Worm (Caenorhabditis elegans) whole organism, young adult: Measurements from ENCODE around the gene ZK673.4.
"Not testable (repeated sequence)": the region's sequence is repeated elsewhere in the genome, so short reads cannot be mapped to it uniquely, and the experiment has no call there.

Experiments
- B0019.2 ChIP-seq: fragments of 200-800 bp; sonication (Bioruptor generic); conservative IDR thresholded peaks from 2 replicates; pipeline ENCODE4 v1.3.6; 2022; ENCODE audit warnings: missing genetic modification reagents, missing genetic modification characterization, missing compliant biosample characterization
- B0336.3 ChIP-seq: fragments of 200-800 bp; sonication (Bioruptor generic); IDR thresholded peaks from 2 replicates; pipeline ENCODE4 v1.3.6; 2022; ENCODE audit warnings: missing genetic modification characterization, missing compliant biosample characterization
- C06A6.2 ChIP-seq: fragments of 200-800 bp; sonication (Bioruptor generic); conservative IDR thresholded peaks from 2 replicates; pipeline ENCODE4 v1.3.6; 2022; ENCODE audit warnings: missing genetic modification characterization, missing compliant biosample characterization
- Y56A3A.18 ChIP-seq: fragments of 200-800 bp; sonication (Bioruptor generic); IDR thresholded peaks from 2 replicates; pipeline ENCODE4 v1.3.6; 2022; ENCODE audit warnings: missing genetic modification reagents, missing genetic modification characterization, missing compliant biosample characterization
- akir-1 ChIP-seq: fragments of 200-800 bp; sonication (Bioruptor generic); optimal IDR thresholded peaks from 2 replicates; lab custom pipeline; 2018; ENCODE audit warnings: mild to moderate bottlenecking, missing genetic modification characterization, moderate library complexity, missing compliant biosample characterization
- athp-1 ChIP-seq: sonication (generic microtip); optimal IDR thresholded peaks from 2 replicates; lab custom pipeline; 2017; ENCODE audit warnings: mild to moderate bottlenecking, missing genetic modification characterization, missing compliant biosample characterization
- attf-5 ChIP-seq: fragments of 200-800 bp; sonication (Bioruptor generic); optimal IDR thresholded peaks from 2 replicates; lab custom pipeline; 2018; ENCODE audit warnings: mild to moderate bottlenecking, missing genetic modification characterization, missing compliant biosample characterization
- cebp-1 ChIP-seq, 2 experiments: fragments of 200-800 bp in 1 of 2; sonication (Bioruptor generic) in 1 of 2; sonication (generic microtip) in 1 of 2; IDR thresholded peaks in 1 of 2; optimal IDR thresholded peaks in 1 of 2; 2 replicates each; pipeline versions ENCODE4 v1.3.6 to Lab custom; 2017 to 2022; ENCODE audit warnings: missing compliant biosample characterization in 2 of 2, missing genetic modification characterization in 2 of 2, mild to moderate bottlenecking in 1 of 2, missing genetic modification reagents in 1 of 2, moderate library complexity in 1 of 2
- cebp-2 ChIP-seq: fragments of 200-800 bp; sonication (Bioruptor generic); IDR thresholded peaks from 2 replicates; pipeline ENCODE4 v1.3.6; 2022; ENCODE audit warnings: missing genetic modification characterization, missing compliant biosample characterization
- ceh-100 ChIP-seq: fragments of 200-800 bp; sonication (Bioruptor generic); IDR thresholded peaks from 2 replicates; pipeline ENCODE4 v1.3.6; 2022; ENCODE audit warnings: missing genetic modification reagents, missing genetic modification characterization, missing compliant biosample characterization
- chd-7 ChIP-seq: sonication (generic microtip); optimal IDR thresholded peaks from 2 replicates; lab custom pipeline; 2016; ENCODE audit warnings: mild to moderate bottlenecking, missing genetic modification characterization, moderate library complexity, missing compliant biosample characterization
- die-1 ChIP-seq: sonication (generic microtip); optimal IDR thresholded peaks from 2 replicates; lab custom pipeline; 2016; ENCODE audit warnings: missing genotype, mild to moderate bottlenecking, missing genetic modification characterization, missing compliant biosample characterization
- dox-1 ChIP-seq: fragments of 200-800 bp; sonication (Bioruptor generic); IDR thresholded peaks from 2 replicates; pipeline ENCODE4 v1.3.6; 2022; ENCODE audit warnings: missing genetic modification reagents, missing genetic modification characterization, missing compliant biosample characterization
- efl-1 ChIP-seq: fragments of 150-350 bp; optimal IDR thresholded peaks from 2 replicates; lab custom pipeline; 2014; ENCODE audit warnings: missing biosample characterization, missing genetic modification reagents, missing genetic modification characterization
- egl-18 ChIP-seq: fragments of 200-800 bp; sonication (Bioruptor generic); IDR thresholded peaks from 2 replicates; pipeline ENCODE4 v1.3.6; 2022; ENCODE audit warnings: missing genetic modification reagents, missing genetic modification characterization, missing compliant biosample characterization
- egrh-3 ChIP-seq: fragments of 200-800 bp; sonication (Bioruptor generic); IDR thresholded peaks from 2 replicates; pipeline ENCODE4 v1.3.6; 2022; ENCODE audit warnings: missing genetic modification reagents, missing genetic modification characterization, missing compliant biosample characterization
- fkh-3 ChIP-seq: sonication (generic microtip); optimal IDR thresholded peaks from 2 replicates; lab custom pipeline; 2016; ENCODE audit warnings: mild to moderate bottlenecking, missing genetic modification characterization, missing compliant biosample characterization
- hmg-1.2 ChIP-seq: fragments of 200-800 bp; sonication (Bioruptor generic); IDR thresholded peaks from 2 replicates; pipeline ENCODE4 v1.3.6; 2022; ENCODE audit warnings: missing genetic modification reagents, missing genetic modification characterization, missing compliant biosample characterization
- let-526 ChIP-seq: fragments of 200-800 bp; sonication (Bioruptor generic); IDR thresholded peaks from 2 replicates; pipeline ENCODE4 v1.3.6; 2022; ENCODE audit warnings: missing genetic modification reagents, missing genetic modification characterization, missing compliant biosample characterization
- lin-26 ChIP-seq: fragments of 200-800 bp; sonication (Bioruptor generic); IDR thresholded peaks from 2 replicates; pipeline ENCODE4 v1.3.6; 2022; ENCODE audit warnings: missing genetic modification reagents, missing genetic modification characterization, missing compliant biosample characterization
- lin-35 ChIP-seq, 3 experiments: fragments of 150-350 bp in 2 of 3; sonication (generic microtip) in 1 of 3; optimal IDR thresholded peaks; 2 replicates each; lab custom pipeline; 2014 to 2018; ENCODE audit warnings: missing biosample characterization in 3 of 3, missing genetic modification characterization in 3 of 3, missing genetic modification reagents in 3 of 3
- lin-40 ChIP-seq: sonication (generic microtip); optimal IDR thresholded peaks from 2 replicates; lab custom pipeline; 2016; ENCODE audit warnings: missing genetic modification characterization, mild to moderate bottlenecking, missing compliant biosample characterization, missing genotype, missing genetic modification reagents
- lsl-1 ChIP-seq: fragments of 200-800 bp; sonication (Bioruptor generic); optimal IDR thresholded peaks from 2 replicates; lab custom pipeline; 2018; ENCODE audit warnings: mild to moderate bottlenecking, missing genetic modification characterization, moderate library complexity, missing compliant biosample characterization
- madf-10 ChIP-seq: sonication (generic microtip); optimal IDR thresholded peaks from 2 replicates; lab custom pipeline; 2016; ENCODE audit warnings: mild to moderate bottlenecking, missing genetic modification characterization, missing compliant biosample characterization
- madf-6 ChIP-seq: fragments of 200-800 bp; sonication (Bioruptor generic); IDR thresholded peaks from 2 replicates; pipeline ENCODE4 v1.3.6; 2022; ENCODE audit warnings: missing genetic modification reagents, missing genetic modification characterization, missing compliant biosample characterization
- madf-8 ChIP-seq: fragments of 200-800 bp; sonication (Bioruptor generic); conservative IDR thresholded peaks from 2 replicates; pipeline ENCODE4 v1.3.6; 2022; ENCODE audit warnings: missing genetic modification reagents, missing genetic modification characterization, missing compliant biosample characterization
- mcd-1 ChIP-seq: fragments of 200-800 bp; sonication (Bioruptor generic); IDR thresholded peaks from 2 replicates; pipeline ENCODE4 v1.3.6; 2022; ENCODE audit warnings: missing genetic modification reagents, missing genetic modification characterization, missing compliant biosample characterization
- nfyb-1 ChIP-seq: fragments of 200-800 bp; sonication (Bioruptor generic); IDR thresholded peaks from 2 replicates; pipeline ENCODE4 v1.3.6; 2022; ENCODE audit warnings: missing genetic modification reagents, missing genetic modification characterization, missing compliant biosample characterization
- nhr-27 ChIP-seq: fragments of 200-800 bp; sonication (Bioruptor generic); optimal IDR thresholded peaks from 2 replicates; lab custom pipeline; 2018; ENCODE audit warnings: mild to moderate bottlenecking, missing genetic modification characterization, moderate library complexity, missing compliant biosample characterization
- nhr-80 ChIP-seq: sonication (generic microtip); optimal IDR thresholded peaks from 2 replicates; lab custom pipeline; 2016; ENCODE audit warnings: missing genetic modification characterization, missing compliant biosample characterization
- rcor-1 ChIP-seq: fragments of 200-800 bp; sonication (Bioruptor generic); IDR thresholded peaks from 2 replicates; pipeline ENCODE4 v1.3.6; 2022; ENCODE audit warnings: missing genetic modification reagents, missing genetic modification characterization, missing compliant biosample characterization
- repo-1 ChIP-seq: sonication (generic microtip); optimal IDR thresholded peaks from 2 replicates; lab custom pipeline; 2017; ENCODE audit warnings: mild to moderate bottlenecking, missing genetic modification characterization, missing compliant biosample characterization
- sea-2 ChIP-seq: fragments of 200-800 bp; sonication (Bioruptor generic); IDR thresholded peaks from 2 replicates; pipeline ENCODE4 v1.3.6; 2022; ENCODE audit warnings: missing genetic modification characterization, missing compliant biosample characterization
- snpc-3.4 ChIP-seq: sonication (generic microtip); optimal IDR thresholded peaks from 2 replicates; lab custom pipeline; 2017; ENCODE audit warnings: missing genetic modification characterization, mild to moderate bottlenecking, missing compliant biosample characterization, antibody characterized with exemption, moderate library complexity, missing genotype, missing genetic modification reagents
- somi-1 ChIP-seq: fragments of 200-800 bp; sonication (Bioruptor generic); optimal IDR thresholded peaks from 2 replicates; lab custom pipeline; 2018; ENCODE audit warnings: mild to moderate bottlenecking, missing genetic modification characterization, missing compliant biosample characterization
- tlf-1 ChIP-seq: fragments of 200-800 bp; sonication (Bioruptor generic); optimal IDR thresholded peaks from 2 replicates; lab custom pipeline; 2018; ENCODE audit warnings: mild to moderate bottlenecking, missing genetic modification characterization, missing compliant biosample characterization
- xnd-1 ChIP-seq: sonication (generic microtip); optimal IDR thresholded peaks from 2 replicates; lab custom pipeline; 2016; ENCODE audit warnings: missing genotype, missing genetic modification reagents, missing genetic modification characterization, missing compliant biosample characterization
- zim-3 ChIP-seq: sonication (generic microtip); optimal IDR thresholded peaks from 2 replicates; lab custom pipeline; 2017; ENCODE audit warnings: mild to moderate bottlenecking, missing genetic modification characterization, moderate library complexity, missing compliant biosample characterization
- ztf-22 ChIP-seq: fragments of 200-800 bp; sonication (Bioruptor generic); optimal IDR thresholded peaks from 2 replicates; lab custom pipeline; 2018; ENCODE audit warnings: mild to moderate bottlenecking, missing genetic modification characterization, moderate library complexity, missing compliant biosample characterization

ZK673.4 gene

DNA sequence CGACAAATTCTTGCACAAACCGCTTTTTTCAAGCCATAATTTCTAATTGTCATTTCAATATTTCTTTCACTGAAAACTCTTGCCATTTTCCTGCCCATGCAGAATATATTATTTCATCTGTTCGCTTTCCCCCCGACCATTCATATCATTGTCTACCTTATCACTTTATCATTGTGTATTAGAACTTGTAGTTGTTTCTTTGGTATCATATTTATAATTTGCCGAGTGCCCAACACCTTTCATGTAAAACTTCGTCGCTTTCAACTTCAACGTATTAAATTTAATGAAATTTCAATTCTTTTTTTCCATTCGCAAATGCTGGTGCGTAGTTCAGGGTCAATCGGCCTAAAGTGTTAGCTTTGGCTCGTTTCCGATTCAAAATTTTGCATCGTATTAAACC, 9.9 kb upstream of the ZK673.4 start, which contains the start of gene ZK673.1:
ZK673.1 (plus strand) TSS at position 301 of the 400 bp plus-strand sequence.
- TF ChIP-seq attf-5 (GFP tag; lab: Kevin White, UChicago); nhr-27 (tag; lab: Kevin White, UChicago); lin-35 (GFP tag; optimal IDR thresholded peaks at IDR 0.05; lab: Kevin White, UChicago): not testable (repeated sequence)
- TF ChIP-seq, all 124 proteins: peak for 0; not testable (repeated sequence) for 124

DNA sequence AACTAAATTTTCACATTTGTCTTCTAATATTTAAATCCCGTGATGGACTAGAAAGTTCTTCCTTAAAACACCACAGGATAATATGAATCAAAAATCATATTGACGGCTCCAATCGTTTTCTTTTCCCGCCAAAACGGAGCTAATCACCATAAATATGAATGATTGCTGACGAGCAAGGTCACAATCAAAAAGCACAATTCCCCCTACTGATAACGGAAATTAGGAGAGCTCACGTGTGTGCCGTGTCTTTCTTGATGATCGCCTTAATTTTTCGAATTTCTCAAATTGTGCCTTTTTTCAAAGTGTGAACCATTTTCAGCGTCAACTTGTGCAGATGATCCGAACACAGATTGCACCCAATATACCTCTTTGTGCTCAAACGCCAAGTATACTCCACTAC, 8.8 kb upstream of the ZK673.4 start:
- TF ChIP-seq nhr-80 (tag; lab: Kevin White, UChicago) (peak; percentile 75), egl-18 (GFP tag; lab: Robert Waterston, UW) (no peak)

DNA sequence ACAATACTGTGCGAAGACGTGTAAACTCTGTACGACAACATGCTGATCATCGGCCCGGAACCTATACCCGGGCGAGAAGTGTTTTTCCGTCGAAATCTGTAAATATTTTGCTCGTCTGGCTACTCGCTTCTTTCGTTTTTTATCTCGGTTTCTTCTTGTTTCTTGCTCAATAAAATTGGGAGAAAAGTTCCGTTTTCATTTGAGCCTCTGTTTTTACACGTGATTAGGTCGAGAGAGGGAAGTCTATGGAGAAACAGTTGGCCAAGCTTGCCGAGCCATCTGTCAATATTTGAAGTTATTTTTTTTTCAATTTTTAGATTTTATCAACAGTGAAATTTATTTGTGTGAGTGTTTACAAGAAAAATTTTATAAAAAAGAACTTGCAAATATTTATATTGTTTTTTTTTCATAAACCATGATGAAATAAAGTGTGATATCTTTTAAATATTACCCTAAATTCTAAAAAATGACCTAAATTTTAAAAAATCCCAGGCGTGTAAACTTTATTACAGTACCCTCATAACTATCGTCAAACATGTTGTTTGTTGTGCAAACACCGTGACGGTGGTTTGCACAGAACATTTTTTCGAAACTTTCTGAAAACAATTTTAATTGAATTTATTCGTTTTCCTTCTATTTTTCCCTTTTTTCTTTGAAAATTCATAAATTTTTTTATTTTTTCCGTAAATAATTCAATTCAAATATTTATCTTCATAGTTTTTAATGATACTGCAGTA, 7.6 kb upstream of the ZK673.4 start:
- TF ChIP-seq xnd-1 (tag; lab: Kevin White, UChicago) (peak; percentile 57), ceh-100 (GFP tag; lab: Robert Waterston, UW) (no peak), repo-1 (no peak), lsl-1 (peak; percentile 76), rcor-1 (GFP tag; lab: Robert Waterston, UW) (no peak), C06A6.2 (GFP tag; lab: Robert Waterston, UW) (no peak), madf-8 (GFP tag; lab: Robert Waterston, UW) (peak; percentile 86), madf-6 (peak; percentile 83), snpc-3.4 (tag; lab: Kevin White, UChicago) (peak; percentile 28), mcd-1 (GFP tag; lab: Robert Waterston, UW) (no peak)

DNA sequence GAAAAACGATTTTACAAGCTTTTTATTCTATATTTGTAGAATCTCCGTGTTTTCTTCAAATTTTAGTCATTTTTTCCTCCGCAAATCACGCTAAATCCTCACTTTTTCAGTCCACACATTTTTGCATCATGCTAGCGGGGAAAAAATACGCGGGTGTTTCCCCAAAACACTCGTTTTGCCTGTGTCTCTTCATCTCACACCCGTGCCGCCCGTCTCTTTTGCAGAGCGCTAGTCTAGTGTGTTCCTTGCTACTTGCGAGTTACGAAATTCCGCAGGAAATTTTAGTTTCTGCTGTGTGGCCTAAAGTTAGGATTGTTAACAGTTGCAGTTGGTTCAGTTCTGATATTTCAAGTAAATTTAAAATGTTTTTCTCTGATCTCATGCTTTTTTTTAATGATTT, 7.0 kb upstream of the ZK673.4 start:
- peak; percentile 10 for TF ChIP-seq chd-7 (tag; lab: Kevin White, UChicago)
- peak; percentile 46; the same call in 1 of the 2 replicates for TF ChIP-seq B0336.3 (GFP tag; lab: Robert Waterston, UW)
- TF ChIP-seq repo-1, result peak; percentile 50
- peak; percentile 20; the same call in 1 of the 2 replicates for TF ChIP-seq hmg-1.2 (GFP tag; lab: Robert Waterston, UW)
- TF ChIP-seq die-1 (tag; lab: Kevin White, UChicago), result peak; percentile 8
- 0 out of 2 replicates have a peak, but pooled peaks have one; percentile 40 for TF ChIP-seq cebp-2 (GFP tag; lab: Robert Waterston, UW)
- no peak for TF ChIP-seq efl-1 (GFP tag; lab: Kevin White, UChicago)
- TF ChIP-seq ztf-22 (GFP tag; lab: Kevin White, UChicago), result no peak
- no peak for TF ChIP-seq madf-8 (GFP tag; lab: Robert Waterston, UW)
- 0 out of 2 replicates have a peak, but pooled peaks have one; percentile 53 for TF ChIP-seq dox-1 (GFP tag; lab: Robert Waterston, UW)
- TF ChIP-seq nhr-80 (tag; lab: Kevin White, UChicago), result peak; percentile 62
- TF ChIP-seq cebp-1 (GFP tag; IDR thresholded peaks at IDR 0.05; lab: Robert Waterston, UW), result peak; percentile 86
- peak; percentile 93 for TF ChIP-seq cebp-1 (tag; optimal IDR thresholded peaks at IDR 0.05; lab: Kevin White, UChicago)
- peak; percentile 50 for TF ChIP-seq attf-5 (GFP tag; lab: Kevin White, UChicago)
- TF ChIP-seq nfyb-1, result peak; percentile 35; the same call in 1 of the 2 replicates
- no peak for TF ChIP-seq lin-40 (tag; lab: Kevin White, UChicago)
- TF ChIP-seq sea-2 (GFP tag; lab: Robert Waterston, UW), result 0 out of 2 replicates have a peak, but pooled peaks have one; percentile 12

DNA sequence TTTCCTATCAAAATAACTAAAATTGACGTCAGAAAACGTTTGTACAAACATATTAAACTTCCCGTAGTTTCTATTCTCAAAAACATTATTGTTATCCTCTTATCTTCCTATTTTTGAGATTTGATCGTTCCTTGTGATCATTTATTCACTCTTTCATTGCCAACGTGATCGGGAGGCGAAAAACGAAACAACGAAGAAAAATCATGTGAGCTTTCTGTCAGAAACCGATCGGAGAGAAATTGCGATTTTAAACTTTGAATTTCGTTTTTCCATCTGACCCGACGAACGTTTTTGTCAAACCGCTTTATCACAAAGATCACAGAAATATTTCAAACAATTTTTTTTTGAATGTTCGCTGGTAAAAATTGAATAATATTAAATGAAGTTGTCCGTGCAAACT, 6.4 kb upstream of the ZK673.4 start:
- no peak for TF ChIP-seq B0019.2 (GFP tag; lab: Robert Waterston, UW)
- TF ChIP-seq hmg-1.2 (GFP tag; lab: Robert Waterston, UW), result peak; percentile 15; the same call in 1 of the 2 replicates
- TF ChIP-seq tlf-1 (GFP tag; lab: Kevin White, UChicago), result peak; percentile 11
- TF ChIP-seq madf-8 (GFP tag; lab: Robert Waterston, UW), result no peak
- no peak for TF ChIP-seq lin-26 (GFP tag; lab: Robert Waterston, UW)
- TF ChIP-seq repo-1, result no peak
- TF ChIP-seq egrh-3 (GFP tag; lab: Robert Waterston, UW), result no peak
- no peak for TF ChIP-seq akir-1
- TF ChIP-seq zim-3 (tag; lab: Kevin White, UChicago), result no peak
- TF ChIP-seq fkh-3, result no peak
- no peak for TF ChIP-seq Y56A3A.18 (GFP tag; lab: Robert Waterston, UW)
- TF ChIP-seq let-526 (GFP tag; lab: Robert Waterston, UW), result 0 out of 2 replicates have a peak, but pooled peaks have one; percentile 61
- TF ChIP-seq athp-1 (tag; lab: Kevin White, UChicago), result no peak
- no peak for TF ChIP-seq lin-35 (GFP tag; optimal IDR thresholded peaks at IDR 0.05; lab: Kevin White, UChicago)
- TF ChIP-seq somi-1 (GFP tag; lab: Kevin White, UChicago), result peak; percentile 53
- peak; percentile 12 for TF ChIP-seq madf-10 (tag; lab: Kevin White, UChicago)
